Worm (Caenorhabditis elegans) whole organism, mixed stage, embryonic: ENCODE measurements around the gene C23H3.2.
A peak's percentile ranks its signal among the peaks of the same experiment; 100 is the strongest.

Experiments
- M03D4.4 ChIP-seq: sonication (generic microtip); optimal IDR thresholded peaks from 2 replicates; lab custom pipeline; 2017; ENCODE audit warnings: mild to moderate bottlenecking, missing genetic modification characterization, missing compliant biosample characterization
- bed-3 ChIP-seq: fragments of 200-800 bp; sonication (Bioruptor generic); optimal IDR thresholded peaks from 3 replicates; lab custom pipeline; 2018; ENCODE audit warnings: mild to moderate bottlenecking, missing genetic modification characterization, moderate library complexity, missing compliant biosample characterization
- blmp-1 ChIP-seq: fragments of 150-350 bp; optimal IDR thresholded peaks from 2 replicates; lab custom pipeline; 2014; ENCODE audit warnings: missing biosample characterization, missing genetic modification characterization
- ceh-39 ChIP-seq: fragments of 150-350 bp; optimal IDR thresholded peaks from 2 replicates; lab custom pipeline; 2014; ENCODE audit warnings: missing biosample characterization, missing genetic modification characterization
- ceh-43 ChIP-seq: fragments of 200-800 bp; sonication (Bioruptor generic); optimal IDR thresholded peaks from 2 replicates; lab custom pipeline; 2018; ENCODE audit warnings: mild to moderate bottlenecking, missing genetic modification characterization, moderate library complexity, missing compliant biosample characterization
- ceh-83 ChIP-seq: fragments of 200-800 bp; sonication (Bioruptor generic); optimal IDR thresholded peaks from 2 replicates; lab custom pipeline; 2018; ENCODE audit warnings: mild to moderate bottlenecking, missing genetic modification characterization, missing compliant biosample characterization
- ces-1 ChIP-seq: fragments of 150-350 bp; optimal IDR thresholded peaks from 2 replicates; lab custom pipeline; 2014; ENCODE audit warnings: missing biosample characterization, missing genetic modification reagents, missing genetic modification characterization
- cnd-1 ChIP-seq: fragments of 200-800 bp; sonication (Bioruptor generic); optimal IDR thresholded peaks from 2 replicates; lab custom pipeline; 2018; ENCODE audit warnings: mild to moderate bottlenecking, missing genetic modification characterization, missing compliant biosample characterization
- drap-1 ChIP-seq: fragments of 200-800 bp; sonication (Bioruptor generic); optimal IDR thresholded peaks from 3 replicates; lab custom pipeline; 2018; ENCODE audit warnings: mild to moderate bottlenecking, missing genetic modification characterization, missing compliant biosample characterization
- elt-1 ChIP-seq: sonication (generic microtip); optimal IDR thresholded peaks from 2 replicates; lab custom pipeline; 2017; ENCODE audit warnings: missing genetic modification characterization, mild to moderate bottlenecking, missing compliant biosample characterization, antibody characterized with exemption, moderate library complexity, borderline replicate concordance; ENCODE audit not compliant: insufficient read depth
- elt-3 ChIP-seq: fragments of 150-350 bp; optimal IDR thresholded peaks from 2 replicates; lab custom pipeline; 2014; ENCODE audit warnings: missing biosample characterization, missing genetic modification characterization
- flh-1 ChIP-seq: fragments of 200-800 bp; sonication (Bioruptor generic); optimal IDR thresholded peaks from 2 replicates; lab custom pipeline; 2018; ENCODE audit warnings: mild to moderate bottlenecking, missing genetic modification characterization, moderate library complexity, missing compliant biosample characterization
- ham-2 ChIP-seq: fragments of 200-800 bp; sonication (Bioruptor generic); optimal IDR thresholded peaks from 2 replicates; lab custom pipeline; 2018; ENCODE audit warnings: mild to moderate bottlenecking, missing genetic modification characterization, missing compliant biosample characterization
- hlh-1 ChIP-seq: fragments of 150-350 bp; optimal IDR thresholded peaks from 2 replicates; lab custom pipeline; 2014; ENCODE audit warnings: missing biosample characterization, missing genetic modification reagents, missing genetic modification characterization
- lin-13 ChIP-seq: fragments of 150-350 bp; optimal IDR thresholded peaks from 2 replicates; lab custom pipeline; 2014; ENCODE audit warnings: missing biosample characterization, missing genetic modification characterization
- lin-32 ChIP-seq: fragments of 200-800 bp; sonication (Bioruptor generic); optimal IDR thresholded peaks from 2 replicates; lab custom pipeline; 2018; ENCODE audit warnings: mild to moderate bottlenecking, missing genetic modification characterization, missing compliant biosample characterization
- lsy-2 ChIP-seq: fragments of 150-350 bp; optimal IDR thresholded peaks from 2 replicates; lab custom pipeline; 2014; ENCODE audit warnings: missing biosample characterization, missing genetic modification characterization
- mab-5 ChIP-seq: fragments of 150-350 bp; optimal IDR thresholded peaks from 2 replicates; lab custom pipeline; 2014; ENCODE audit warnings: missing biosample characterization, missing genetic modification characterization
- mep-1 ChIP-seq: fragments of 150-350 bp; optimal IDR thresholded peaks from 2 replicates; lab custom pipeline; 2017; ENCODE audit warnings: missing biosample characterization, missing genetic modification reagents, missing genetic modification characterization, inconsistent platforms
- mls-2 ChIP-seq: sonication (generic microtip); optimal IDR thresholded peaks from 2 replicates; lab custom pipeline; 2016; ENCODE audit warnings: mild to moderate bottlenecking, missing genetic modification characterization, moderate library complexity, missing compliant biosample characterization
- nhr-12 ChIP-seq: fragments of 150-350 bp; optimal IDR thresholded peaks from 2 replicates; lab custom pipeline; 2014; ENCODE audit warnings: missing biosample characterization, missing genetic modification characterization
- nhr-2 ChIP-seq: fragments of 150-350 bp; optimal IDR thresholded peaks from 2 replicates; lab custom pipeline; 2014; ENCODE audit warnings: missing biosample characterization, missing genetic modification characterization
- nhr-237 ChIP-seq: fragments of 150-350 bp; optimal IDR thresholded peaks from 2 replicates; lab custom pipeline; 2014; ENCODE audit warnings: missing biosample characterization, missing genetic modification characterization
- nhr-28 ChIP-seq: fragments of 150-350 bp; optimal IDR thresholded peaks from 2 replicates; lab custom pipeline; 2014; ENCODE audit warnings: missing biosample characterization, missing genetic modification characterization
- nhr-76 ChIP-seq: sonication (generic microtip); optimal IDR thresholded peaks from 2 replicates; lab custom pipeline; 2017; ENCODE audit warnings: missing biosample characterization, missing genetic modification characterization
- pha-4 ChIP-seq: fragments of 150-350 bp; optimal IDR thresholded peaks from 2 replicates; lab custom pipeline; 2018; ENCODE audit warnings: missing biosample characterization, missing genetic modification reagents, missing genetic modification characterization
- sem-2 ChIP-seq: fragments of 200-800 bp; sonication (Bioruptor generic); optimal IDR thresholded peaks from 2 replicates; lab custom pipeline; 2018; ENCODE audit warnings: mild to moderate bottlenecking, missing genetic modification characterization, missing compliant biosample characterization
- snpc-4 ChIP-seq: fragments of 150-350 bp; optimal IDR thresholded peaks from 2 replicates; lab custom pipeline; 2014; ENCODE audit warnings: missing biosample characterization, missing genetic modification characterization
- sptf-1 ChIP-seq: sonication (generic microtip); optimal IDR thresholded peaks from 2 replicates; lab custom pipeline; 2017; ENCODE audit warnings: mild to moderate bottlenecking, missing genetic modification characterization, moderate library complexity, missing compliant biosample characterization
- tbx-8 ChIP-seq: fragments of 200-800 bp; sonication (Bioruptor generic); optimal IDR thresholded peaks from 2 replicates; lab custom pipeline; 2018; ENCODE audit warnings: mild to moderate bottlenecking, missing genetic modification characterization, moderate library complexity, missing compliant biosample characterization
- unc-120 ChIP-seq: sonication (generic microtip); optimal IDR thresholded peaks from 2 replicates; lab custom pipeline; 2017; ENCODE audit warnings: missing genetic modification characterization, missing compliant biosample characterization; ENCODE audit not compliant: poor library complexity, severe bottlenecking
- unc-39 ChIP-seq: fragments of 150-350 bp; optimal IDR thresholded peaks from 2 replicates; lab custom pipeline; 2014; ENCODE audit warnings: missing biosample characterization, missing genetic modification characterization
- unc-62 ChIP-seq: fragments of 150-350 bp; optimal IDR thresholded peaks from 2 replicates; lab custom pipeline; 2014; ENCODE audit warnings: missing biosample characterization, missing genetic modification reagents, missing genetic modification characterization
- zip-8 ChIP-seq: fragments of 150-350 bp; optimal IDR thresholded peaks from 2 replicates; lab custom pipeline; 2014; ENCODE audit warnings: missing biosample characterization, missing genetic modification characterization
- ztf-11 ChIP-seq: fragments of 150-350 bp; optimal IDR thresholded peaks from 2 replicates; lab custom pipeline; 2014; ENCODE audit warnings: missing biosample characterization, missing genetic modification characterization

C23H3.2 gene

DNA sequence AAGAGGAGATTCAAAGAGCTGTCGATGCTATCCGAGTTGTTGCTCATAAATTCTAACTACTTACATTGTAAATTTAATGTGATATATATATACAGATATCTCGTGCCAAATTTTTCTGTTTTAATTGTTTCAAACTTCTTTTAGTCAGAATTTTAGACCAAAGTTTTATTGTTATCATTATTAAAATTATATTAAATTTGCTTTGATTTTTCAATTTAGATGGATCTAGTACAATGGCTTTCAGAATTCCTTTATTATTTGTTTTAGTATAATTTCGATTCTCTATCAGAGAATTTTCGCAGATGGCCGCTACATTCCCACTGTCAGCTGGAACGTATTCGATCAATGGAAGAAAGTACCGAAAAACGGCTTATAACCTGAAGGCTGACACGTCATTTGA is 3.7 kb upstream of the C23H3.2 start, which contains the start of gene ascc-1:
Gene ascc-1 (plus strand): TSS at position 301 of the 400 bp plus-strand sequence.
- TF ChIP-seq nhr-237 (tag; lab: Kevin White, UChicago) (no peak), ztf-11 (tag; lab: Kevin White, UChicago) (no peak), unc-120 (no peak), blmp-1 (tag; lab: Kevin White, UChicago) (no peak), nhr-2 (tag; lab: Kevin White, UChicago) (no peak), unc-62 (GFP tag; lab: Kevin White, UChicago) (no peak), ham-2 (GFP tag; lab: Kevin White, UChicago) (no peak), flh-1 (GFP tag; lab: Kevin White, UChicago) (no peak), snpc-4 (no peak), elt-1 (tag; lab: Kevin White, UChicago) (no peak), lsy-2 (no peak), ceh-39 (tag; lab: Kevin White, UChicago) (no peak), tbx-8 (GFP tag; lab: Kevin White, UChicago) (no peak), mab-5 (no peak), lin-13 (tag; lab: Kevin White, UChicago) (no peak), unc-39 (tag; lab: Kevin White, UChicago) (no peak), mls-2 (tag; lab: Kevin White, UChicago) (no peak), elt-3 (tag; lab: Kevin White, UChicago) (no peak)

DNA sequence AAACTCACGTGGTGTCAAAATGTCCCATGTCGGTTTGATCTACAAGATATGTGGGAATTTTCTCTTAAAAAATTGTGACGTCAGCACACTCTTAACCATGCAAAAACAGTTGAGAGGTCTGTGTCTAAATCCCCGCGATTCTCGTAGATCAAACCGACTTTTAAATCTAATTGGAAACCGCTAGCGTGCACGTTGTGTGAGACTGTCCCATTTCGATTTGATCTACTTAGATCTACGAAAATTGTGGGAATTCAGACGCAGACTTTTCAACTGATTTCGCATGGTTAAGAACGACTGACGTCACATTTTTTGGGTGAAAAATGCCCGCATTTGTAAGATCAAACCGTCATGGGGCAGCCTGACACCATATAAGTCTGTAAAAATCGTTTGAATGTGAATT is 3.2 kb upstream of the C23H3.2 start:
- no peak for TF ChIP-seq elt-1 (tag; lab: Kevin White, UChicago)
- no peak for TF ChIP-seq flh-1 (GFP tag; lab: Kevin White, UChicago)
- no peak for TF ChIP-seq ces-1
- no peak for TF ChIP-seq mab-5
- TF ChIP-seq elt-3 (tag; lab: Kevin White, UChicago) = no peak
- no peak for TF ChIP-seq cnd-1 (tag; lab: Kevin White, UChicago)
- TF ChIP-seq tbx-8 (GFP tag; lab: Kevin White, UChicago) = no peak
- TF ChIP-seq drap-1 (GFP tag; lab: Kevin White, UChicago) = no peak
- no peak for TF ChIP-seq unc-62 (GFP tag; lab: Kevin White, UChicago)
- no peak for TF ChIP-seq M03D4.4 (tag; lab: Kevin White, UChicago)
- TF ChIP-seq unc-120 = no peak
- TF ChIP-seq zip-8 (tag; lab: Kevin White, UChicago) = no peak
- no peak for TF ChIP-seq ceh-39 (tag; lab: Kevin White, UChicago)
- TF ChIP-seq lin-13 (tag; lab: Kevin White, UChicago) = no peak
- no peak for TF ChIP-seq hlh-1 (tag; lab: Kevin White, UChicago)
- TF ChIP-seq lsy-2 = no peak
- TF ChIP-seq nhr-76 (tag; lab: Kevin White, UChicago) = no peak

DNA sequence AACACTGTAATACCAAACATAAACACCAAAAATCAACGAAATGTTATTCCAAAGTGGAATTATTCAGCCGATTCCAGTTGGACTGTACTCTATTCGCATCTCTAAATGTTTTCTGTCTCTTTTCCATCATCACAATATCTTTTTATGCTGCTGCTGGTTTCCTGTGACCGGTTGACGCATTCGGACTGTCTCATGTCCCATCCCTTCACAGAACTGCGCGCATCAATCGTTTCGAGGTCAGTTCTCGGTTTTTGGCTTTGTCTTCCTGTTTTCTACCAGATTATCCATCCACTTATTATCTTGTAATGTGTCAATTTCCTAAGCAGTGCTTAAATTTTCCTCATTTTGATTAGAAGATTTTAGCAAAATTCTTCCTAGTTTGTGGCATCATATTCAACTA is 1.1 kb upstream of the C23H3.2 start:
- TF ChIP-seq blmp-1 (tag; lab: Kevin White, UChicago) = no peak
- TF ChIP-seq pha-4 (tag; lab: Kevin White, UChicago) = no peak
- no peak for TF ChIP-seq cnd-1 (tag; lab: Kevin White, UChicago)

DNA sequence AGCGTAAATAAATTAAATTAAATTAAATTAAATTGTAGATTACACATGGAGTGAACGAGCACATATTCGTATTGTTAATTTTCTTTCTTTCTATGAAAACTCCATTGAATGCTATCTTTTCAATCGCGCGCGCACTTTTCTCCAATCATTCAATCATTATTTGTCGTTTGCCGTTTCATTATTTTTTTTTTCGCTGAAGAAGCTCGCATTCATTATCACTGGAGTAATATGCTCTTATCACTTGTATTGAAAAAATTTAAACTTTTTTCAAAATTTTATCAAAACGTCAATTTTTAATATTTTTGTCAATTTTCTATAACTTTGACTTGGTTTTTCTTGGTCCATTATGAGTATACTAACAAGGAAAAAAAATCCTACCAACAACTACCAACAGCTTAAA is 4.4 kb downstream of the C23H3.2 start:
- no peak for TF ChIP-seq mab-5
- TF ChIP-seq mep-1 (tag; lab: Kevin White, UChicago) = no peak
- no peak for TF ChIP-seq pha-4 (tag; lab: Kevin White, UChicago)
- no peak for TF ChIP-seq zip-8 (tag; lab: Kevin White, UChicago)
- TF ChIP-seq ztf-11 (tag; lab: Kevin White, UChicago) = no peak
- no peak for TF ChIP-seq mls-2 (tag; lab: Kevin White, UChicago)
- TF ChIP-seq blmp-1 (tag; lab: Kevin White, UChicago) = no peak
- no peak for TF ChIP-seq unc-39 (tag; lab: Kevin White, UChicago)
- TF ChIP-seq ceh-83 (GFP tag; lab: Kevin White, UChicago) = no peak
- no peak for TF ChIP-seq nhr-12 (tag; lab: Kevin White, UChicago)

DNA sequence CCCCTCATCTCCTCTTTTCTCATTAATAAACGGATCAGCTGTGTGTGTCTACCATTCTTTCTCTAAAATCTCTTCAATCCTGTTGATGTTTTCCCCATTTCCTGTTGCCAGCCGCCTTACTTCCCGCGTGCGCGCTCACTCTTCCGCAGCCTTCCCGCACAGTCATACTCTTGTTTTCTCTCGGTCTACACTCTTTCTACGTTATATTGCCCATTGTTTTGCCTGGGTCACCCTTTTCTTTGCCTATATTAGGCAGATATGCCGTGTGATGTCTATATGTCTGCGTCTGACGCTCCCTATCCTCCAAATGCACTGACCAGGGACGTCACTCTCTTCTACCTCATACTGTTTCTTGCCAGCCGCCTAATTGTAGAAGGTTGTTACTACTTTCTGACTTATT is 5.2 kb downstream of the C23H3.2 start:
- TF ChIP-seq bed-3 (GFP tag; lab: Kevin White, UChicago) = no peak
- no peak for TF ChIP-seq flh-1 (GFP tag; lab: Kevin White, UChicago)
- peak; percentile 63 for TF ChIP-seq sptf-1 (tag; lab: Kevin White, UChicago)
- TF ChIP-seq unc-62 (GFP tag; lab: Kevin White, UChicago) = peak; percentile 20
- no peak for TF ChIP-seq nhr-76 (tag; lab: Kevin White, UChicago)
- no peak for TF ChIP-seq zip-8 (tag; lab: Kevin White, UChicago)
- TF ChIP-seq nhr-2 (tag; lab: Kevin White, UChicago) = peak; percentile 75
- TF ChIP-seq pha-4 (tag; lab: Kevin White, UChicago) = peak; percentile 82
- TF ChIP-seq elt-3 (tag; lab: Kevin White, UChicago) = peak; percentile 60
- TF ChIP-seq nhr-237 (tag; lab: Kevin White, UChicago) = peak; percentile 50
- TF ChIP-seq lsy-2 = no peak
- TF ChIP-seq ces-1 = peak; percentile 16
- TF ChIP-seq ceh-39 (tag; lab: Kevin White, UChicago) = no peak
- TF ChIP-seq lin-13 (tag; lab: Kevin White, UChicago) = peak; percentile 17
- no peak for TF ChIP-seq mab-5
- TF ChIP-seq tbx-8 (GFP tag; lab: Kevin White, UChicago) = peak; percentile 9
- no peak for TF ChIP-seq ceh-43 (GFP tag; lab: Kevin White, UChicago)
- no peak for TF ChIP-seq unc-39 (tag; lab: Kevin White, UChicago)
- no peak for TF ChIP-seq M03D4.4 (tag; lab: Kevin White, UChicago)
- TF ChIP-seq cnd-1 (tag; lab: Kevin White, UChicago) = peak; percentile 65
- TF ChIP-seq sem-2 (GFP tag; lab: Kevin White, UChicago) = no peak
- peak; percentile 38 for TF ChIP-seq blmp-1 (tag; lab: Kevin White, UChicago)
- TF ChIP-seq elt-1 (tag; lab: Kevin White, UChicago) = no peak
- TF ChIP-seq lin-32 = no peak
- peak; percentile 72 for TF ChIP-seq mls-2 (tag; lab: Kevin White, UChicago)
- TF ChIP-seq hlh-1 (tag; lab: Kevin White, UChicago) = peak; percentile 35
- no peak for TF ChIP-seq ceh-83 (GFP tag; lab: Kevin White, UChicago)
- no peak for TF ChIP-seq snpc-4
- peak; percentile 91 for TF ChIP-seq ham-2 (GFP tag; lab: Kevin White, UChicago)
- no peak for TF ChIP-seq nhr-12 (tag; lab: Kevin White, UChicago)
- no peak for TF ChIP-seq nhr-28 (tag; lab: Kevin White, UChicago)
- peak; percentile 72 for TF ChIP-seq ztf-11 (tag; lab: Kevin White, UChicago)
- TF ChIP-seq unc-120 = peak; percentile 78
